Fruit fly (Drosophila melanogaster) whole organism, pupa: Measurements from ENCODE around the gene Bcat.
A peak's percentile ranks its signal among the peaks of the same experiment; 100 is the strongest.

ENCODE experiments used
- CG10348 ChIP-seq: fragments of 200-800 bp; sonication (Bioruptor generic); IDR thresholded peaks from 2 replicates; pipeline ENCODE4 v1.3.6; 2022; ENCODE audit warnings: missing biosample characterization, missing genetic modification characterization
- CG13204 ChIP-seq: fragments of 200-800 bp; sonication (Bioruptor generic); optimal IDR thresholded peaks from 2 replicates; lab custom pipeline; 2018; ENCODE audit warnings: missing biosample characterization, mild to moderate bottlenecking, missing genetic modification characterization, moderate library complexity
- CG15710 ChIP-seq: fragments of 200-800 bp; sonication (Bioruptor generic); optimal IDR thresholded peaks from 2 replicates; lab custom pipeline; 2018; ENCODE audit warnings: missing biosample characterization, mild to moderate bottlenecking, missing genetic modification characterization, moderate library complexity
- CG17806 ChIP-seq: fragments of 200-800 bp; sonication (Bioruptor generic); optimal IDR thresholded peaks from 2 replicates; lab custom pipeline; 2018; ENCODE audit warnings: missing biosample characterization, mild to moderate bottlenecking, missing genetic modification characterization, moderate library complexity
- CG34367 ChIP-seq: fragments of 200-800 bp; sonication (Bioruptor generic); optimal IDR thresholded peaks from 2 replicates; lab custom pipeline; 2018; ENCODE audit warnings: missing biosample characterization, mild to moderate bottlenecking, missing genetic modification characterization
- CG4496 ChIP-seq: fragments of 200-800 bp; sonication (Bioruptor generic); IDR thresholded peaks from 3 replicates; pipeline ENCODE4 v1.3.6; 2022; ENCODE audit warnings: missing biosample characterization, missing genetic modification characterization
- CG8159 ChIP-seq: fragments of 200-800 bp; sonication (Bioruptor generic); optimal IDR thresholded peaks from 3 replicates; lab custom pipeline; 2018; ENCODE audit warnings: missing biosample characterization, mild to moderate bottlenecking, missing genetic modification characterization, moderate library complexity
- D1 ChIP-seq: fragments of 200-800 bp; sonication (Bioruptor generic); optimal IDR thresholded peaks from 2 replicates; lab custom pipeline; 2018; ENCODE audit warnings: missing biosample characterization, mild to moderate bottlenecking, missing genetic modification characterization, moderate library complexity
- EcR ChIP-seq: fragments of 200-800 bp; sonication (Bioruptor generic); optimal IDR thresholded peaks from 3 replicates; lab custom pipeline; 2019; ENCODE audit warnings: missing biosample characterization, missing genetic modification characterization, mild to moderate bottlenecking, moderate library complexity, missing genetic modification reagents
- Ets98B ChIP-seq: fragments of 200-800 bp; sonication (Bioruptor generic); IDR thresholded peaks from 2 replicates; pipeline ENCODE4 v1.3.6; 2022; ENCODE audit warnings: missing biosample characterization, missing genetic modification characterization
- Pif1A ChIP-seq: fragments of 200-800 bp; sonication (Bioruptor generic); optimal IDR thresholded peaks from 3 replicates; lab custom pipeline; 2016; ENCODE audit warnings: missing biosample characterization, missing genetic modification characterization
- Snoo ChIP-seq: fragments of 200-800 bp; sonication (Bioruptor generic); optimal IDR thresholded peaks from 3 replicates; lab custom pipeline; 2017; ENCODE audit warnings: missing biosample characterization, mild to moderate bottlenecking, missing genetic modification characterization, inconsistent platforms
- fd96Ca ChIP-seq: fragments of 200-800 bp; sonication (Bioruptor generic); IDR thresholded peaks from 3 replicates; pipeline ENCODE4 v1.3.6; 2022; ENCODE audit warnings: missing biosample characterization, missing genetic modification characterization
- gl ChIP-seq: fragments of 200-800 bp; sonication (Bioruptor generic); optimal IDR thresholded peaks from 2 replicates; lab custom pipeline; 2018; ENCODE audit warnings: missing biosample characterization, mild to moderate bottlenecking, missing genetic modification characterization

- TF ChIP-seq CG8159 (tag; lab: Kevin White, UChicago) (peak; percentile 29), CG10348 (GFP tag; lab: Robert Waterston, UW) (no peak), CG17806 (tag; lab: Kevin White, UChicago) (peak; percentile 39), Ets98B (peak; percentile 68), Snoo (tag; lab: Kevin White, UChicago) (peak; percentile 37), CG4496 (peak; percentile 76), gl (tag; lab: Kevin White, UChicago) (peak; percentile 34), Pif1A (GFP tag; lab: Kevin White, UChicago) (peak; percentile 60), fd96Ca (peak; percentile 64; the same call in 2 of the 3 replicates), D1 (no peak), CG15710 (peak; percentile 21), CG13204 (peak; percentile 30), CG34367 (tag; lab: Kevin White, UChicago) (peak; percentile 26), EcR (GFP tag; lab: Kevin White, UChicago) (no peak)
These were observed 12.9 kb upstream of the Bcat start for dm6 chrX:13383770-13384169.
